Worm (Caenorhabditis elegans): ENCODE data around the gene C46C11.3.

Gene C46C11.3

DNA sequence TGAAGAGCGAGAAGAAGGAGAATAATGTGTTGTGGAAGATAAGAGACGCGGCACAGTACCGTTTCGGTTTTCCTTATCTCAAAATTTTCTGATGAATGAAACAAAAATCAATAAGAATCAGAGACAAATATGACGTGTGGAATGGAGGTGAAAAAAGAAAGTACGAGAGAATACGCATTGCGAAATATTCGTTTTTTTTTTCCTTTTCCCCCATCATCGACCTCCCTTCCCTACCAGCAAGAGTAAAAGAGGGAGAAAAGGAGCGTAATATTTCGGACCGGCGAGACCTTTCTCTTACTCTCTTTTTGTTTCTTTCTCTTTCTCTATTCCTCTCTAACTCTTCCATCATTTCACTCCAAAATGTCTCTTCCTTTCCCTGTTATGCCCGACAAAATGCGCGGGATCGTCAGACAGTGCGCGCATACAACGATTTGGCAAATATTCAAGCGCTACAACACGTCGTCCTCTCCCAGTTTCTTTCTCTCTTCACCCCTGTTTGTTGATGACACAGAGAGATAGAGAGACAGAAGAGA is 40.2 kb downstream of the C46C11.3 start:
- TF ChIP-seq nfya-1 (tag; optimal IDR thresholded peaks at IDR 0.05; ENCODE audit: insufficient read depth) (peak; percentile 34), hmg-11 (tag; optimal IDR thresholded peaks at IDR 0.05) (peak; percentile 29), nhr-43 (tag; optimal IDR thresholded peaks at IDR 0.05; ENCODE audit: poor library complexity, severe bottlenecking) (peak; percentile 4), nhr-12 (tag; optimal IDR thresholded peaks at IDR 0.05) (no peak), nhr-76 (tag; optimal IDR thresholded peaks at IDR 0.05) (no peak), nhr-25 (tag; optimal IDR thresholded peaks at IDR 0.05) (peak; percentile 75), ztf-11 (tag; optimal IDR thresholded peaks at IDR 0.05) (no peak), elt-2 (tag; optimal IDR thresholded peaks at IDR 0.05) (peak; percentile 88), skn-1 (tag; optimal IDR thresholded peaks at IDR 0.05) (peak; percentile 23), ama-1 (optimal IDR thresholded peaks at IDR 0.05) (no peak), ceh-28 (tag; optimal IDR thresholded peaks at IDR 0.05) (peak; percentile 61), pha-4 (tag; optimal IDR thresholded peaks at IDR 0.05) (peak; percentile 85), elt-3 (tag; optimal IDR thresholded peaks at IDR 0.05) (peak in 1 of 3 experiments; percentile 36), nhr-77 (tag; optimal IDR thresholded peaks at IDR 0.05) (no peak), lin-39 (tag; optimal IDR thresholded peaks at IDR 0.05) (peak; percentile 25), nhr-23 (tag; optimal IDR thresholded peaks at IDR 0.05) (peak; percentile 62), jun-1 (tag; optimal IDR thresholded peaks at IDR 0.05) (no peak), snpc-4 (tag; optimal IDR thresholded peaks at IDR 0.05) (peak; percentile 1), nhr-11 (tag; optimal IDR thresholded peaks at IDR 0.05) (no peak), pqm-1 (tag; optimal IDR thresholded peaks at IDR 0.05) (peak; percentile 81)

DNA sequence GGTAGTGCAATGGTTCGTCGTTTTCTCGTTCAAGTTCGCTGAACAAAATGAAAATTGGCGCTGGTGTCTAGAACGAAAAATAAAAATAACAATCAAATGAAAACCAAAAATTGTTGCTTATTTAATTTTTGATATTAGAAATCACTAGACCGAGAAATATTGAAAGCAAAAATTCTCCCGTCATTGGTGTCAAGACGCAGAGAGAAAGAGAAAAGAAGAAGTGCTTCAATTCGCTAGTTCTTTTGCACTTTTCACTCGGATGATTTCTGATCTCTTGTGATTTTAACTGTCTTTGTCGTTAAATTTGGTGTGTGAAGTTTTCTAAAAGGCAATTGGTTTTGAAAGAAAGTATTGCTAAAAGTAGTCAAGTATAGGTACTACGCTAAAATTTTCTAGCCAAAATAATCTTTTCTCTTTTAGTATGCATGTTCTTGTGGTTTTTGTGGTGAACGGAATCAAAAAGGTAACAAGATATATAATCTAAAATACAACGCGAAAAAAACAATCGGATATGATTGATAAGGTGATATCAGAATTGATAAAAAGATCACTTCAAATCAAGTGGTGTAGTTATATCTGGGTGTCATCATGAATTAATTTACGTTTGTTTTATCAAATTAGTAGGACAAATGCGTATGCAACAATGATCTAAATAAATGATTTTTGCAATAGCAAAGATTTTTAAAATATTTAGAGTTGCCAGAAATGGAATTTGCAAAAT is 41.0 kb downstream of the C46C11.3 start:
- TF ChIP-seq ztf-4 (tag; optimal IDR thresholded peaks at IDR 0.05) (no peak), eor-1 (tag; optimal IDR thresholded peaks at IDR 0.05) (no peak), nfya-1 (tag; optimal IDR thresholded peaks at IDR 0.05; ENCODE audit: insufficient read depth) (peak; percentile 33), ceh-9 (tag; optimal IDR thresholded peaks at IDR 0.05) (no peak), elt-2 (tag; optimal IDR thresholded peaks at IDR 0.05) (peak; percentile 5), nhr-76 (tag; optimal IDR thresholded peaks at IDR 0.05) (no peak), lin-15B (tag; optimal IDR thresholded peaks at IDR 0.05) (no peak), sea-2 (GFP tag; optimal IDR thresholded peaks at IDR 0.05) (no peak), jun-1 (tag; optimal IDR thresholded peaks at IDR 0.05) (no peak), zag-1 (tag; optimal IDR thresholded peaks at IDR 0.05) (no peak), nhr-23 (tag; optimal IDR thresholded peaks at IDR 0.05) (no peak), tbx-2 (tag; optimal IDR thresholded peaks at IDR 0.05) (no peak), pqm-1 (tag; optimal IDR thresholded peaks at IDR 0.05) (peak; percentile 21), ama-1 (optimal IDR thresholded peaks at IDR 0.05) (no peak), nhr-43 (tag; optimal IDR thresholded peaks at IDR 0.05; ENCODE audit: poor library complexity, severe bottlenecking) (no peak), mdl-1 (tag; optimal IDR thresholded peaks at IDR 0.05) (no peak), fkh-2 (tag; optimal IDR thresholded peaks at IDR 0.05) (no peak), unc-39 (tag; optimal IDR thresholded peaks at IDR 0.05) (no peak), unc-62 (GFP tag; optimal IDR thresholded peaks at IDR 0.05) (no peak), nhr-28 (tag; optimal IDR thresholded peaks at IDR 0.05) (no peak), fkh-10 (GFP tag; optimal IDR thresholded peaks at IDR 0.05) (no peak), elt-3 (tag; optimal IDR thresholded peaks at IDR 0.05) (no peak), lin-39 (tag; optimal IDR thresholded peaks at IDR 0.05) (no peak), snpc-4 (tag; optimal IDR thresholded peaks at IDR 0.05) (no peak), egl-5 (tag; optimal IDR thresholded peaks at IDR 0.05) (no peak), hmg-11 (tag; optimal IDR thresholded peaks at IDR 0.05) (no peak), lsy-12 (tag; optimal IDR thresholded peaks at IDR 0.05) (no peak)

DNA sequence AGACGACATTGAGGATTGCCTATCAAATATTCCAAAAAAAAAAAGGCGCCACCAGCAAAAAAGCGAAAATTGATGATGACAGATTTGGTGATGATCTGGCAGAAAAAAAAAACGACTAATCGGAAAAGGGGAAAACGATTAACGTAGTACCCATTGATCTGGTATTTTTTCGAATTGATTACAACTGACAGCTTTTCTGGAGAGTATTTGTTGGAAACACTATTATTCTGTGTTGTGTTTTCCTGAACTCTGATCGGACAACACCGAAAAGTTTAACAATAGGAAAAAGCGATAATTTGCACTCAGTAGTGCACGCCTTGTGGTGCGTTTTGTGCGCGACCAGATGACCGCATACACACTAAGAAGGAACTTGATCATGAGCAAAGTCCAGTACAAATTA is 42.5 kb downstream of the C46C11.3 start:
- TF ChIP-seq tbx-2 (tag; optimal IDR thresholded peaks at IDR 0.05): no peak
- TF ChIP-seq jun-1 (tag; optimal IDR thresholded peaks at IDR 0.05): no peak
- no peak for TF ChIP-seq snpc-4 (tag; optimal IDR thresholded peaks at IDR 0.05)
- TF ChIP-seq ceh-16 (tag; optimal IDR thresholded peaks at IDR 0.05): no peak
- TF ChIP-seq daf-12 (tag; optimal IDR thresholded peaks at IDR 0.05): no peak
- TF ChIP-seq lin-39 (tag; optimal IDR thresholded peaks at IDR 0.05): no peak
- TF ChIP-seq ceh-9 (tag; optimal IDR thresholded peaks at IDR 0.05): no peak
- no peak for TF ChIP-seq fkh-10 (GFP tag; optimal IDR thresholded peaks at IDR 0.05)
- no peak for TF ChIP-seq sea-2 (GFP tag; optimal IDR thresholded peaks at IDR 0.05)
- TF ChIP-seq mdl-1 (tag; optimal IDR thresholded peaks at IDR 0.05): no peak
- TF ChIP-seq egl-27 (tag; optimal IDR thresholded peaks at IDR 0.05): no peak
- no peak for TF ChIP-seq eor-1 (tag; optimal IDR thresholded peaks at IDR 0.05)
- no peak for TF ChIP-seq elt-3 (tag; optimal IDR thresholded peaks at IDR 0.05)
- no peak for TF ChIP-seq nhr-11 (tag; optimal IDR thresholded peaks at IDR 0.05)
- TF ChIP-seq ztf-11 (tag; optimal IDR thresholded peaks at IDR 0.05): no peak
- no peak for TF ChIP-seq nhr-77 (tag; optimal IDR thresholded peaks at IDR 0.05)
- TF ChIP-seq ceh-82 (tag; optimal IDR thresholded peaks at IDR 0.05): no peak
- no peak for TF ChIP-seq nhr-28 (tag; optimal IDR thresholded peaks at IDR 0.05)
- no peak for TF ChIP-seq lsy-12 (tag; optimal IDR thresholded peaks at IDR 0.05)
- TF ChIP-seq nhr-237 (tag; optimal IDR thresholded peaks at IDR 0.05): no peak

Data from whole organism, L3 larva.